Worm (Caenorhabditis elegans): ENCODE data around the gene Y62H9A.13.

Y62H9A.13 gene

ce11 chrX:11872210-11872609 lies 44.6 kb upstream of the Y62H9A.13 start (continued):
- TF ChIP-seq madf-6 (GFP tag; IDR thresholded peaks at IDR 0.05), result peak; percentile 19; the same call in 1 of the 2 replicates
- TF ChIP-seq rpc-1 (optimal IDR thresholded peaks at IDR 0.05), result peak; percentile 88
- TF ChIP-seq rpc-1 (tag; optimal IDR thresholded peaks at IDR 0.05), result peak; percentile 92
- TF ChIP-seq Y53G8AR.9 (GFP tag; conservative IDR thresholded peaks at IDR 0.05), result peak; percentile 71; the same call in 1 of the 2 replicates
- TF ChIP-seq F23B12.7 (tag; optimal IDR thresholded peaks at IDR 0.05; ENCODE audit: insufficient read depth), result no peak
- peak; percentile 17 for TF ChIP-seq nhr-80 (tag; optimal IDR thresholded peaks at IDR 0.05)
- peak; percentile 55 for TF ChIP-seq ZK185.1 (tag; optimal IDR thresholded peaks at IDR 0.05; ENCODE audit: poor library complexity, severe bottlenecking)
- no peak for TF ChIP-seq dpff-1 (tag; optimal IDR thresholded peaks at IDR 0.05)
- TF ChIP-seq nhr-120 (GFP tag; IDR thresholded peaks at IDR 0.05), result 0 out of 2 replicates have a peak, but pooled peaks have one; percentile 29
- no peak for TF ChIP-seq tbx-9 (tag; optimal IDR thresholded peaks at IDR 0.05; ENCODE audit: borderline replicate concordance)
- no peak for TF ChIP-seq mes-4 (tag; optimal IDR thresholded peaks at IDR 0.05)
- TF ChIP-seq ztf-18 (tag; optimal IDR thresholded peaks at IDR 0.05), result peak; percentile 64
- no peak for TF ChIP-seq zim-3 (tag; optimal IDR thresholded peaks at IDR 0.05)
- no peak for TF ChIP-seq ztf-22 (GFP tag; optimal IDR thresholded peaks at IDR 0.05)
- TF ChIP-seq snpc-4 (GFP tag; optimal IDR thresholded peaks at IDR 0.05), result no peak
- peak in 2 of 4 experiments; percentile 23 to 42 for TF ChIP-seq snpc-4 (tag; optimal IDR thresholded peaks at IDR 0.05)
- TF ChIP-seq nfya-2 (GFP tag; IDR thresholded peaks at IDR 0.05), result no peak
- TF ChIP-seq him-1 (tag; optimal IDR thresholded peaks at IDR 0.05), result peak; percentile 28
- no peak for TF ChIP-seq lag-1 (GFP tag; IDR thresholded peaks at IDR 0.05)
- peak; percentile 10 for TF ChIP-seq nhr-179 (tag; optimal IDR thresholded peaks at IDR 0.05)
- no peak for TF ChIP-seq zfh-2 (GFP tag; conservative IDR thresholded peaks at IDR 0.05)
- TF ChIP-seq egl-44 (GFP tag; IDR thresholded peaks at IDR 0.05), result peak; percentile 83; the same call in 1 of the 2 replicates
- TF ChIP-seq hmg-1.2 (GFP tag; IDR thresholded peaks at IDR 0.05), result peak; percentile 66
- TF ChIP-seq dox-1 (GFP tag; IDR thresholded peaks at IDR 0.05), result peak; percentile 68
- peak; percentile 56 for TF ChIP-seq nhr-90 (tag; optimal IDR thresholded peaks at IDR 0.05)
- TF ChIP-seq lin-40 (tag; optimal IDR thresholded peaks at IDR 0.05), result no peak
- TF ChIP-seq nfyb-1 (GFP tag; IDR thresholded peaks at IDR 0.05), result peak; percentile 78
- no peak for TF ChIP-seq bed-1 (GFP tag; IDR thresholded peaks at IDR 0.05)
- peak; percentile 40 for TF ChIP-seq repo-1 (tag; optimal IDR thresholded peaks at IDR 0.05)
- TF ChIP-seq F37B4.10 (GFP tag; IDR thresholded peaks at IDR 0.05), result no peak
- peak; percentile 93 for TF ChIP-seq lin-26 (GFP tag; IDR thresholded peaks at IDR 0.05)
- TF ChIP-seq rec-8 (tag; optimal IDR thresholded peaks at IDR 0.05), result peak in 1 of 2 experiments; percentile 5
- peak; percentile 47 for TF ChIP-seq B0035.1 (tag; optimal IDR thresholded peaks at IDR 0.05)
- peak; percentile 8 for TF ChIP-seq lsy-27 (tag; optimal IDR thresholded peaks at IDR 0.05; ENCODE audit: borderline replicate concordance, insufficient read depth)
- peak; percentile 84 for TF ChIP-seq B0261.1 (tag; optimal IDR thresholded peaks at IDR 0.05)
- no peak for TF ChIP-seq sptf-2 (GFP tag; optimal IDR thresholded peaks at IDR 0.05)

- TF ChIP-seq tbx-9 (tag; optimal IDR thresholded peaks at IDR 0.05; ENCODE audit: borderline replicate concordance) (no peak), atf-7 (tag; optimal IDR thresholded peaks at IDR 0.05) (no peak), ztf-18 (tag; optimal IDR thresholded peaks at IDR 0.05) (no peak), nhr-27 (tag; optimal IDR thresholded peaks at IDR 0.05) (no peak), ztf-22 (GFP tag; optimal IDR thresholded peaks at IDR 0.05) (no peak), ceh-58 (GFP tag; IDR thresholded peaks at IDR 0.05) (no peak), B0261.1 (tag; optimal IDR thresholded peaks at IDR 0.05) (no peak), ekl-4 (GFP tag; IDR thresholded peaks at IDR 0.05) (no peak), B0035.1 (tag; optimal IDR thresholded peaks at IDR 0.05) (no peak), nhr-80 (tag; optimal IDR thresholded peaks at IDR 0.05) (no peak), ama-1 (optimal IDR thresholded peaks at IDR 0.05) (no peak), ama-1 (GFP tag; optimal IDR thresholded peaks at IDR 0.05) (no peak), nfya-2 (GFP tag; IDR thresholded peaks at IDR 0.05) (no peak), lin-35 (GFP tag; optimal IDR thresholded peaks at IDR 0.05) (no peak), fkh-3 (tag; optimal IDR thresholded peaks at IDR 0.05) (no peak), F55B11.4 (tag; optimal IDR thresholded peaks at IDR 0.05; ENCODE audit: borderline replicate concordance, insufficient read depth) (no peak), Y95B8A.8 (GFP tag; IDR thresholded peaks at IDR 0.05) (no peak), him-1 (tag; optimal IDR thresholded peaks at IDR 0.05) (no peak), unc-62 (GFP tag; optimal IDR thresholded peaks at IDR 0.05) (no peak), rec-8 (tag; optimal IDR thresholded peaks at IDR 0.05) (no peak)
Measured at ce11 chrX:11875260-11875659, 41.5 kb upstream of the Y62H9A.13 start, which contains the start of gene Y62H9A.1. Gene Y62H9A.1, plus strand, starts transcription at chrX:11875541.

All from whole organism, young adult.